Fruit fly (Drosophila melanogaster) whole organism, prepupa: ENCODE data around the gene gammaCOP.
A peak's percentile ranks its signal among the peaks of the same experiment; 100 is the strongest.

Experiments
- Blimp-1 ChIP-seq: fragments of 200-800 bp; sonication (Bioruptor generic); optimal IDR thresholded peaks from 3 replicates; lab custom pipeline; 2017; ENCODE audit warnings: missing biosample characterization, missing genetic modification characterization, mild to moderate bottlenecking, moderate library complexity, missing genetic modification reagents
- CG10631 ChIP-seq: fragments of 200-800 bp; sonication (Bioruptor generic); optimal IDR thresholded peaks from 2 replicates; lab custom pipeline; 2016; ENCODE audit warnings: missing biosample characterization, missing genetic modification characterization
- CG10669 ChIP-seq: fragments of 200-800 bp; sonication (Bioruptor generic); optimal IDR thresholded peaks from 3 replicates; lab custom pipeline; 2018; ENCODE audit warnings: missing biosample characterization, mild to moderate bottlenecking, missing genetic modification characterization, moderate library complexity
- CG11294 ChIP-seq: fragments of 200-800 bp; sonication (Bioruptor generic); IDR thresholded peaks from 2 replicates; pipeline ENCODE4 v1.3.6; 2022; ENCODE audit warnings: missing biosample characterization, missing genetic modification characterization
- CG11762 ChIP-seq: fragments of 200-800 bp; sonication (Bioruptor generic); optimal IDR thresholded peaks from 3 replicates; lab custom pipeline; 2016; ENCODE audit warnings: missing biosample characterization, missing genetic modification characterization; ENCODE audit not compliant: insufficient read depth
- CG1621 ChIP-seq: fragments of 200-800 bp; sonication (Bioruptor generic); optimal IDR thresholded peaks from 3 replicates; lab custom pipeline; 2018; ENCODE audit warnings: missing biosample characterization, mild to moderate bottlenecking, missing genetic modification characterization
- CG16779 ChIP-seq: fragments of 200-800 bp; sonication (Bioruptor generic); optimal IDR thresholded peaks from 3 replicates; lab custom pipeline; 2017; ENCODE audit warnings: missing biosample characterization, mild to moderate bottlenecking, missing genetic modification characterization
- CG31627 ChIP-seq: fragments of 200-800 bp; sonication (Bioruptor generic); optimal IDR thresholded peaks from 3 replicates; lab custom pipeline; 2016; ENCODE audit warnings: missing biosample characterization, missing genetic modification characterization
- CG32006 ChIP-seq: fragments of 200-800 bp; sonication (Bioruptor generic); optimal IDR thresholded peaks from 3 replicates; lab custom pipeline; 2017; ENCODE audit warnings: missing biosample characterization, mild to moderate bottlenecking, missing genetic modification characterization
- CG34406 ChIP-seq: fragments of 200-800 bp; sonication (Bioruptor generic); optimal IDR thresholded peaks from 3 replicates; lab custom pipeline; 2016; ENCODE audit warnings: missing biosample characterization, missing genetic modification characterization
- CG3919 ChIP-seq: fragments of 200-800 bp; sonication (Bioruptor generic); optimal IDR thresholded peaks from 3 replicates; lab custom pipeline; 2016; ENCODE audit warnings: missing biosample characterization, missing genetic modification characterization
- CG6163 ChIP-seq: fragments of 200-800 bp; sonication (Bioruptor generic); IDR thresholded peaks from 3 replicates; pipeline ENCODE4 v1.3.6; 2022; ENCODE audit warnings: missing biosample characterization, missing genetic modification characterization
- CG6276 ChIP-seq: fragments of 200-800 bp; sonication (Bioruptor generic); optimal IDR thresholded peaks from 2 replicates; lab custom pipeline; 2017; ENCODE audit warnings: missing biosample characterization, mild to moderate bottlenecking, missing genetic modification characterization
- CG6792 ChIP-seq: fragments of 200-800 bp; sonication (Bioruptor generic); optimal IDR thresholded peaks from 3 replicates; lab custom pipeline; 2016; ENCODE audit warnings: missing biosample characterization, missing genetic modification characterization
- CG6808 ChIP-seq: fragments of 200-800 bp; sonication (Bioruptor generic); optimal IDR thresholded peaks from 3 replicates; lab custom pipeline; 2017; ENCODE audit warnings: missing biosample characterization, missing genetic modification characterization, mild to moderate bottlenecking, moderate library complexity, missing genetic modification reagents
- CG7368 ChIP-seq: fragments of 200-800 bp; sonication (Bioruptor generic); optimal IDR thresholded peaks from 3 replicates; lab custom pipeline; 2016; ENCODE audit warnings: missing biosample characterization, missing genetic modification characterization
- CG8119 ChIP-seq: fragments of 200-800 bp; sonication (Bioruptor generic); IDR thresholded peaks from 3 replicates; pipeline ENCODE4 v1.3.6; 2022; ENCODE audit warnings: missing biosample characterization, missing genetic modification characterization
- CG8319 ChIP-seq: fragments of 200-800 bp; sonication (Bioruptor generic); optimal IDR thresholded peaks from 3 replicates; lab custom pipeline; 2016; ENCODE audit warnings: missing biosample characterization, missing genetic modification characterization
- CG8632 ChIP-seq: fragments of 200-800 bp; sonication (Bioruptor generic); optimal IDR thresholded peaks from 3 replicates; lab custom pipeline; 2016; ENCODE audit warnings: missing biosample characterization, missing genetic modification characterization
- Eip75B ChIP-seq: fragments of 200-800 bp; sonication (Bioruptor generic); optimal IDR thresholded peaks from 3 replicates; lab custom pipeline; 2016; ENCODE audit warnings: missing biosample characterization, missing genetic modification characterization
- Eip78C ChIP-seq: fragments of 200-800 bp; sonication (Bioruptor generic); peaks from one replicate; lab custom pipeline; 2016; ENCODE audit warnings: missing biosample characterization, missing genetic modification characterization
- Eip93F ChIP-seq: fragments of 200-800 bp; sonication (Bioruptor generic); optimal IDR thresholded peaks from 2 replicates; lab custom pipeline; 2016; ENCODE audit warnings: missing biosample characterization, mild to moderate bottlenecking, missing genetic modification characterization
- Ets21C ChIP-seq: fragments of 200-800 bp; sonication (Bioruptor generic); optimal IDR thresholded peaks from 3 replicates; lab custom pipeline; 2016; ENCODE audit warnings: missing biosample characterization, missing genetic modification characterization
- Ets96B ChIP-seq: fragments of 200-800 bp; optimal IDR thresholded peaks from 2 replicates; lab custom pipeline; 2019; ENCODE audit warnings: missing biosample characterization, mild to moderate bottlenecking, missing genetic modification characterization, moderate library complexity
- Gug ChIP-seq: fragments of 200-800 bp; sonication (Bioruptor generic); IDR thresholded peaks from 2 replicates; pipeline ENCODE4 v1.3.6; 2022; ENCODE audit warnings: missing biosample characterization, missing genetic modification characterization
- Hr38 ChIP-seq: sonication (Bioruptor generic); optimal IDR thresholded peaks from 2 replicates; lab custom pipeline; 2016; ENCODE audit warnings: missing biosample characterization, missing genetic modification characterization
- Hr39 ChIP-seq: fragments of 200-800 bp; sonication (Bioruptor generic); optimal IDR thresholded peaks from 2 replicates; lab custom pipeline; 2016; ENCODE audit warnings: missing biosample characterization, missing genetic modification characterization
- Hr4 ChIP-seq: fragments of 200-800 bp; sonication (Bioruptor generic); optimal IDR thresholded peaks from 3 replicates; lab custom pipeline; 2016; ENCODE audit warnings: missing biosample characterization, missing genetic modification characterization
- Lpt ChIP-seq: fragments of 200-800 bp; sonication (Bioruptor generic); optimal IDR thresholded peaks from 3 replicates; lab custom pipeline; 2016; ENCODE audit warnings: missing biosample characterization, missing genetic modification characterization
- Met ChIP-seq: fragments of 200-800 bp; sonication (Bioruptor generic); optimal IDR thresholded peaks from 3 replicates; lab custom pipeline; 2016; ENCODE audit warnings: missing biosample characterization, missing genetic modification characterization
- OdsH ChIP-seq: fragments of 200-800 bp; sonication (Bioruptor generic); optimal IDR thresholded peaks from 3 replicates; lab custom pipeline; 2016; ENCODE audit warnings: missing biosample characterization, missing genetic modification characterization
- Smox ChIP-seq: fragments of 200-800 bp; sonication (Bioruptor generic); optimal IDR thresholded peaks from 3 replicates; lab custom pipeline; 2016; ENCODE audit warnings: missing biosample characterization, missing genetic modification characterization
- Sox14 ChIP-seq: fragments of 200-800 bp; sonication (Bioruptor generic); optimal IDR thresholded peaks from 3 replicates; lab custom pipeline; 2016; ENCODE audit warnings: missing biosample characterization, missing genetic modification characterization
- Sox15 ChIP-seq: fragments of 200-800 bp; sonication (Bioruptor generic); optimal IDR thresholded peaks from 3 replicates; lab custom pipeline; 2016; ENCODE audit warnings: missing biosample characterization, missing genetic modification characterization
- achi ChIP-seq: fragments of 200-800 bp; sonication (Bioruptor generic); optimal IDR thresholded peaks from 3 replicates; lab custom pipeline; 2016; ENCODE audit warnings: missing biosample characterization, missing genetic modification characterization
- cyc ChIP-seq: fragments of 200-800 bp; sonication (Bioruptor generic); optimal IDR thresholded peaks from 3 replicates; lab custom pipeline; 2016; ENCODE audit warnings: missing biosample characterization, missing genetic modification characterization
- dsx ChIP-seq: fragments of 200-800 bp; optimal IDR thresholded peaks from 3 replicates; lab custom pipeline; 2019; ENCODE audit warnings: missing biosample characterization, mild to moderate bottlenecking, missing genetic modification characterization, moderate library complexity; ENCODE audit not compliant: poor library complexity, severe bottlenecking
- eg ChIP-seq: fragments of 200-800 bp; sonication (Bioruptor generic); IDR thresholded peaks from 3 replicates; pipeline ENCODE4 v1.3.6; 2022; ENCODE audit warnings: missing biosample characterization, missing genetic modification characterization
- esn ChIP-seq: fragments of 200-800 bp; sonication (Bioruptor generic); optimal IDR thresholded peaks from 2 replicates; lab custom pipeline; 2016; ENCODE audit warnings: missing biosample characterization, mild to moderate bottlenecking, missing genetic modification characterization, moderate library complexity
- fd59A ChIP-seq: fragments of 200-800 bp; sonication (Bioruptor generic); optimal IDR thresholded peaks from 2 replicates; lab custom pipeline; 2017; ENCODE audit warnings: missing biosample characterization, mild to moderate bottlenecking, missing genetic modification characterization, missing genetic modification reagents
- fd85E ChIP-seq: fragments of 200-800 bp; sonication (Bioruptor generic); optimal IDR thresholded peaks from 3 replicates; lab custom pipeline; 2016; ENCODE audit warnings: missing biosample characterization, missing genetic modification characterization
- fkh ChIP-seq: fragments of 200-800 bp; sonication (Bioruptor generic); optimal IDR thresholded peaks from 3 replicates; lab custom pipeline; 2017; ENCODE audit warnings: missing biosample characterization, mild to moderate bottlenecking, missing genetic modification characterization, moderate library complexity
- lz ChIP-seq: fragments of 200-800 bp; sonication (Bioruptor generic); optimal IDR thresholded peaks from 3 replicates; lab custom pipeline; 2016; ENCODE audit warnings: missing biosample characterization, missing genetic modification characterization
- net ChIP-seq: fragments of 200-800 bp; sonication (Bioruptor generic); optimal IDR thresholded peaks from 3 replicates; lab custom pipeline; 2016; ENCODE audit warnings: missing biosample characterization, missing genetic modification characterization
- pdm3 ChIP-seq: fragments of 200-800 bp; sonication (Bioruptor generic); optimal IDR thresholded peaks from 3 replicates; lab custom pipeline; 2016; ENCODE audit warnings: missing biosample characterization, missing genetic modification characterization
- spab ChIP-seq: fragments of 200-800 bp; sonication (Bioruptor generic); optimal IDR thresholded peaks from 2 replicates; lab custom pipeline; 2017; ENCODE audit warnings: missing biosample characterization, mild to moderate bottlenecking, missing genetic modification characterization, missing genetic modification reagents
- svp ChIP-seq: fragments of 200-800 bp; sonication (Bioruptor generic); peaks from one replicate; lab custom pipeline; 2016; ENCODE audit warnings: missing biosample characterization, missing genetic modification characterization

The gammaCOP gene

dm6 chr3R:31609413-31610054, 37.6 kb downstream of the gammaCOP start (continued):
- TF ChIP-seq CG6808 (GFP tag; lab: Kevin White, UChicago) (no peak), Gug (no peak), Hr4 (GFP tag; lab: Kevin White, UChicago) (no peak), CG7368 (GFP tag; lab: Kevin White, UChicago) (peak; percentile 39), CG34406 (GFP tag; lab: Kevin White, UChicago) (no peak), Eip78C (GFP tag; lab: Kevin White, UChicago) (peak; percentile 65), net (peak; percentile 29)

- TF ChIP-seq Smox (GFP tag; lab: Kevin White, UChicago) (no peak), CG32006 (GFP tag; lab: Kevin White, UChicago) (peak; percentile 1), Hr38 (no peak), Hr4 (GFP tag; lab: Kevin White, UChicago) (no peak), CG10669 (GFP tag; lab: Kevin White, UChicago) (peak; percentile 17), Ets96B (tag; lab: Kevin White, UChicago) (peak; percentile 14), Sox15 (no peak), Eip93F (GFP tag; lab: Kevin White, UChicago) (no peak), CG1621 (tag; lab: Kevin White, UChicago) (peak; percentile 63), Eip75B (GFP tag; lab: Kevin White, UChicago) (no peak), esn (GFP tag; lab: Kevin White, UChicago) (peak; percentile 6), CG34406 (GFP tag; lab: Kevin White, UChicago) (no peak), dsx (GFP tag; lab: Kevin White, UChicago) (peak; percentile 84), Ets21C (GFP tag; lab: Kevin White, UChicago) (no peak), Sox14 (peak; percentile 81), CG8319 (GFP tag; lab: Kevin White, UChicago) (no peak), fkh (GFP tag; lab: Kevin White, UChicago) (no peak), CG31627 (no peak), CG11762 (GFP tag; lab: Kevin White, UChicago) (no peak), Lpt (GFP tag; lab: Kevin White, UChicago) (peak; percentile 52), Blimp-1 (GFP tag; lab: Kevin White, UChicago) (no peak), OdsH (GFP tag; lab: Kevin White, UChicago) (no peak), fd85E (no peak), CG6163 (GFP tag; lab: Robert Waterston, UW) (no peak), svp (peak; percentile 84), eg (no peak), CG16779 (peak; percentile 5), CG10631 (GFP tag; lab: Kevin White, UChicago) (no peak), spab (GFP tag; lab: Kevin White, UChicago) (peak; percentile 9), fd59A (GFP tag; lab: Kevin White, UChicago) (no peak), CG7368 (GFP tag; lab: Kevin White, UChicago) (no peak), CG3919 (GFP tag; lab: Kevin White, UChicago) (peak; percentile 8), pdm3 (GFP tag; lab: Kevin White, UChicago) (no peak), achi (GFP tag; lab: Kevin White, UChicago) (no peak), Gug (no peak), CG8119 (GFP tag; lab: Robert Waterston, UW) (no peak), CG6808 (GFP tag; lab: Kevin White, UChicago) (peak; percentile 25), Met (no peak), Hr39 (GFP tag; lab: Kevin White, UChicago) (no peak), lz (GFP tag; lab: Kevin White, UChicago) (peak; percentile 13), CG6792 (no peak), cyc (no peak), CG11294 (GFP tag; lab: Robert Waterston, UW) (no peak), CG8632 (no peak), CG6276 (peak; percentile 31)
Observed at dm6 chr3R:31610639-31611594, 39.0 kb downstream of the gammaCOP start, which contains the start of gene Med. TSS of gene Med (plus strand) at chr3R:31611046.
